Worm (Caenorhabditis elegans) whole organism, L3 larva: ENCODE measurements around the gene Y42G9A.2.

Source experiments
- R02D3.7 ChIP-seq: fragments of 150-350 bp; optimal IDR thresholded peaks from 2 replicates; lab custom pipeline; 2014; ENCODE audit warnings: missing biosample characterization, missing genetic modification characterization
- ZK546.5 ChIP-seq: sonication (generic microtip); optimal IDR thresholded peaks from 2 replicates; lab custom pipeline; 2017; ENCODE audit warnings: missing biosample characterization, missing genetic modification characterization
- aly-2 ChIP-seq: fragments of 150-350 bp; optimal IDR thresholded peaks from 2 replicates; lab custom pipeline; 2014; ENCODE audit warnings: missing biosample characterization, missing genetic modification characterization
- ama-1 ChIP-seq: fragments of 150-350 bp; optimal IDR thresholded peaks from 2 replicates; lab custom pipeline; 2018
- ceh-16 ChIP-seq: sonication (generic microtip); optimal IDR thresholded peaks from 2 replicates; lab custom pipeline; 2017; ENCODE audit warnings: missing biosample characterization, missing genetic modification characterization
- ceh-28 ChIP-seq: fragments of 150-350 bp; optimal IDR thresholded peaks from 2 replicates; lab custom pipeline; 2014; ENCODE audit warnings: missing biosample characterization, missing genetic modification reagents, missing genetic modification characterization
- ceh-82 ChIP-seq: fragments of 150-350 bp; optimal IDR thresholded peaks from 2 replicates; lab custom pipeline; 2014; ENCODE audit warnings: missing biosample characterization, missing genetic modification characterization
- ceh-9 ChIP-seq: sonication (generic microtip); optimal IDR thresholded peaks from 2 replicates; lab custom pipeline; 2018; ENCODE audit warnings: missing biosample characterization, missing genetic modification characterization
- daf-12 ChIP-seq: fragments of 150-350 bp; optimal IDR thresholded peaks from 2 replicates; lab custom pipeline; 2014; ENCODE audit warnings: missing biosample characterization, missing genetic modification reagents, missing genetic modification characterization
- egl-27 ChIP-seq: sonication (generic microtip); optimal IDR thresholded peaks from 4 replicates; lab custom pipeline; 2017; ENCODE audit warnings: missing biosample characterization, missing genetic modification reagents, missing genetic modification characterization
- egl-5 ChIP-seq: fragments of 150-350 bp; optimal IDR thresholded peaks from 2 replicates; lab custom pipeline; 2017; ENCODE audit warnings: missing biosample characterization, missing genetic modification reagents, missing genetic modification characterization, inconsistent platforms
- elt-1 ChIP-seq: fragments of 150-350 bp; optimal IDR thresholded peaks from 2 replicates; lab custom pipeline; 2014; ENCODE audit warnings: missing biosample characterization, missing genetic modification characterization
- elt-2 ChIP-seq: sonication (generic microtip); optimal IDR thresholded peaks from 2 replicates; lab custom pipeline; 2016; ENCODE audit warnings: missing genetic modification reagents, mild to moderate bottlenecking, missing genetic modification characterization, missing compliant biosample characterization
- elt-3 ChIP-seq, 3 experiments: fragments of 150-350 bp in 1 of 3; sonication (generic microtip) in 2 of 3; optimal IDR thresholded peaks; 2 replicates in 2 of 3; 4 replicates in 1 of 3; lab custom pipeline; 2014 to 2017; ENCODE audit warnings: missing biosample characterization in 3 of 3, missing genetic modification characterization in 3 of 3
- eor-1 ChIP-seq, 2 experiments: fragments of 150-350 bp; optimal IDR thresholded peaks; 2 replicates each; lab custom pipeline; 2014 to 2018; ENCODE audit warnings: missing biosample characterization in 2 of 2, missing genetic modification characterization in 2 of 2
- fkh-10 ChIP-seq: sonication (generic microtip); optimal IDR thresholded peaks from 2 replicates; lab custom pipeline; 2017; ENCODE audit warnings: missing biosample characterization, missing genetic modification reagents, missing genetic modification characterization
- fkh-2 ChIP-seq: fragments of 150-350 bp; optimal IDR thresholded peaks from 2 replicates; lab custom pipeline; 2014; ENCODE audit warnings: missing biosample characterization, missing genetic modification reagents, missing genetic modification characterization
- fos-1 ChIP-seq: fragments of 150-350 bp; optimal IDR thresholded peaks from 2 replicates; lab custom pipeline; 2014; ENCODE audit warnings: missing biosample characterization, missing genetic modification characterization
- hmg-11 ChIP-seq: sonication (generic microtip); optimal IDR thresholded peaks from 2 replicates; lab custom pipeline; 2016; ENCODE audit warnings: missing genetic modification characterization, missing compliant biosample characterization
- lin-15B ChIP-seq: fragments of 150-350 bp; optimal IDR thresholded peaks from 2 replicates; lab custom pipeline; 2014; ENCODE audit warnings: missing biosample characterization, missing genetic modification characterization
- lin-39 ChIP-seq: fragments of 150-350 bp; optimal IDR thresholded peaks from 2 replicates; lab custom pipeline; 2018; ENCODE audit warnings: missing biosample characterization, missing genetic modification reagents, missing genetic modification characterization
- nhr-11 ChIP-seq: fragments of 150-350 bp; optimal IDR thresholded peaks from 2 replicates; lab custom pipeline; 2014; ENCODE audit warnings: missing biosample characterization, missing genetic modification characterization
- nhr-12 ChIP-seq: fragments of 150-350 bp; optimal IDR thresholded peaks from 2 replicates; lab custom pipeline; 2014; ENCODE audit warnings: missing biosample characterization, missing genetic modification characterization
- nhr-23 ChIP-seq: fragments of 150-350 bp; optimal IDR thresholded peaks from 2 replicates; lab custom pipeline; 2014; ENCODE audit warnings: missing biosample characterization, missing genetic modification reagents, missing genetic modification characterization
- nhr-237 ChIP-seq: fragments of 150-350 bp; optimal IDR thresholded peaks from 2 replicates; lab custom pipeline; 2014; ENCODE audit warnings: missing biosample characterization, missing genetic modification characterization
- nhr-25 ChIP-seq: sonication (generic microtip); optimal IDR thresholded peaks from 2 replicates; lab custom pipeline; 2017; ENCODE audit warnings: missing biosample characterization, missing genetic modification characterization
- nhr-28 ChIP-seq: fragments of 150-350 bp; optimal IDR thresholded peaks from 2 replicates; lab custom pipeline; 2014; ENCODE audit warnings: missing biosample characterization, missing genetic modification characterization
- nhr-67 ChIP-seq: fragments of 150-350 bp; optimal IDR thresholded peaks from 2 replicates; lab custom pipeline; 2014; ENCODE audit warnings: missing biosample characterization, missing genetic modification characterization
- nhr-76 ChIP-seq: fragments of 150-350 bp; sonication (generic microtip); optimal IDR thresholded peaks from 5 replicates; lab custom pipeline; 2014; ENCODE audit warnings: missing biosample characterization, missing genetic modification characterization
- nhr-77 ChIP-seq: fragments of 150-350 bp; optimal IDR thresholded peaks from 2 replicates; lab custom pipeline; 2014; ENCODE audit warnings: missing biosample characterization, missing genetic modification characterization
- pha-4 ChIP-seq: fragments of 150-350 bp; optimal IDR thresholded peaks from 2 replicates; lab custom pipeline; 2014; ENCODE audit warnings: missing biosample characterization, missing genetic modification reagents, missing genetic modification characterization
- pqm-1 ChIP-seq: fragments of 150-350 bp; optimal IDR thresholded peaks from 2 replicates; lab custom pipeline; 2017; ENCODE audit warnings: missing biosample characterization, missing genetic modification characterization, inconsistent platforms
- sea-2 ChIP-seq: fragments of 150-350 bp; sonication (generic microtip); optimal IDR thresholded peaks from 4 replicates; lab custom pipeline; 2014; ENCODE audit warnings: missing biosample characterization, missing genetic modification reagents, missing genetic modification characterization
- snpc-4 ChIP-seq: fragments of 150-350 bp; optimal IDR thresholded peaks from 2 replicates; lab custom pipeline; 2014; ENCODE audit warnings: missing biosample characterization, missing genetic modification characterization
- tbx-2 ChIP-seq: sonication (generic microtip); optimal IDR thresholded peaks from 2 replicates; lab custom pipeline; 2016; ENCODE audit warnings: mild to moderate bottlenecking, missing genetic modification characterization, missing compliant biosample characterization
- unc-39 ChIP-seq: sonication (generic microtip); optimal IDR thresholded peaks from 4 replicates; lab custom pipeline; 2017; ENCODE audit warnings: missing biosample characterization, missing genetic modification characterization
- unc-62 ChIP-seq: fragments of 150-350 bp; sonication (generic microtip); optimal IDR thresholded peaks from 4 replicates; lab custom pipeline; 2014; ENCODE audit warnings: missing biosample characterization, missing genetic modification reagents, missing genetic modification characterization
- ztf-11 ChIP-seq: fragments of 150-350 bp; optimal IDR thresholded peaks from 2 replicates; lab custom pipeline; 2014; ENCODE audit warnings: missing biosample characterization, missing genetic modification characterization
- ztf-4 ChIP-seq: fragments of 150-350 bp; optimal IDR thresholded peaks from 2 replicates; lab custom pipeline; 2014; ENCODE audit warnings: missing biosample characterization, missing genetic modification characterization

Y42G9A.2 gene

DNA sequence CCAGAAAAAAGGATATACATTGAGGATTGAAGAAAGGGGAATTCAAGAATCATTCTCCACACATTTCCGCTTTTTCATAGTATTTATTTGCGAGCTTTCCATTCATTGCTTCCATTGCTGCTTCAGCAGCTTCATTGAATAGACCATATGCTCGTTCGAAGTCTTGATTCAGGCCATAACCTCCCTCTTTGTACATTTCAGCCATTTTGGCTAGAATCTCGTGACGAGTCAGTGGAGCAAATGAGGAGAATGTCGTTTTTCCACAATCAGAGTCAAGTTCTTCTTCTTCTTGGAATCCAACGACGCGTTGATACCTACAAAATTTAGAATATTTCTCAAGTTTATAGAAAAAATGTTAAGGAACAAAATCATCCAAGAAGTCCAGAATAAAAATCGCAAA is 17.3 kb downstream of the Y42G9A.2 start:
- no peak for TF ChIP-seq ztf-4
- TF ChIP-seq ama-1 (lab: Kevin White, UChicago) = peak; percentile 73

DNA sequence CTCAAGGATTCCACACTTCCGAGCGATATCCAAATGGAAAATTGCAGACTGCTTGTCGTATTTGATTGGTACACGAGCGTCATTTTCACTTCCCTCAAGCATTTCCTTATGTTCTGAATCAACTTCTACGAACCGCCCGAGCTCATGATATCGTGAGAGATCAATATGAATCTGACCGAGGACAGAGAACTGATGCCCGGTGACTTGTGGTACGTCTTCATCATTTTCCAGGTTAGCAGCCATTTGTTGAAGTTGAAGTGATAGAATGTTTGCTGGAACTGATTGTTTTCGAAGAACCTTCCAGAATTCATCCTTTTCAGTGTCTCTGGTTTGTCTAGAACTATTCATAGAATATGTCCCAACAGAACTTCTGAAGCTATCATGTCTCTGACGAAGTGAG is 18.6 kb downstream of the Y42G9A.2 start:
- no peak for TF ChIP-seq ztf-11 (tag; lab: Kevin White, UChicago)
- no peak for TF ChIP-seq pqm-1 (tag; lab: Kevin White, UChicago)
- no peak for TF ChIP-seq elt-3 (tag; optimal IDR thresholded peaks at IDR 0.05; lab: Kevin White, UChicago)
- TF ChIP-seq egl-27 (tag; lab: Kevin White, UChicago) = no peak
- TF ChIP-seq nhr-67 (tag; lab: Kevin White, UChicago) = no peak
- TF ChIP-seq fos-1 (tag; lab: Kevin White, UChicago) = no peak
- no peak for TF ChIP-seq nhr-237
- TF ChIP-seq ceh-9 (tag; lab: Kevin White, UChicago) = no peak
- TF ChIP-seq nhr-76 (tag; lab: Kevin White, UChicago) = no peak
- no peak for TF ChIP-seq ztf-4
- no peak for TF ChIP-seq nhr-12 (tag; lab: Kevin White, UChicago)
- no peak for TF ChIP-seq daf-12 (tag; lab: Kevin White, UChicago)
- TF ChIP-seq ZK546.5 (tag; lab: Kevin White, UChicago) = no peak
- no peak for TF ChIP-seq egl-5 (tag; lab: Kevin White, UChicago)
- TF ChIP-seq nhr-28 = no peak
- TF ChIP-seq elt-1 (tag; lab: Kevin White, UChicago) = no peak
- TF ChIP-seq ama-1 (lab: Kevin White, UChicago) = no peak
- no peak for TF ChIP-seq fkh-10 (GFP tag; lab: Kevin White, UChicago)
- no peak for TF ChIP-seq nhr-25 (tag; lab: Kevin White, UChicago)
- no peak for TF ChIP-seq fkh-2 (tag; lab: Kevin White, UChicago)
- TF ChIP-seq, all 47 proteins: peak for 0

DNA sequence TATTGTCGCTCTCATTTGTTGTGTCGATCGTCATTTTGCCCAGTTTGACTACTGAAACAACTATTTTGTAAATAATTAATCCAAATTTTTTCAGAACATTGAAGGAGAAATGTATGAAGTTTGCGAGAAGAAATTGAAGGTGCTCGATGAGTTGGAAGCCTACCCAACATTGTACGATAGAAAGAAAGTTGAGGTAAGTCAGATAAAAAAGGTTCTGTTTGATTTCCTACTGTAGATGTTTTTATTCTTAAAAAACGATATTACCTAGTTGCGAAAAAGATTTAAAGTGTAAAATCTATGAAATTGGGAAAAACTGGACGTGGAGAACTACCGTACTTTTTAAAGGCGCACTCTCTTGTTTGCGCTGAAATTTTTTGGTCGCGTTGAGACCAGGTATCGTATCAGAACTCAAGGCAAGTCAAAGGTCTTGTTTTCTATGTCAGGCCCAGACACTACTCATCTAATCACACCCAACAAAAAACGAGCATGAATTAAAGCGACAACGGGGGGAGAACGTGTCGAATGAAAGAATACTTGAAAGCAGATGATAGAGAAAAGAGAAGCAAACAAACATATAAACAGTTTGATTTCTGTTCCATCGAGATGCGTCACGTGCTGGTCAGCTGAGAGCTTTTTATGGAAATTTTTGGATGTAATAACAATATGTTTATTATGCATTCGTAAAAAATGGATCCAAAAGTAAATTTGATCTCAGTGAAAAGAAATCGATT is 20.7 kb downstream of the Y42G9A.2 start, which contains the start of gene efk-1:
efk-1 (minus strand) TSS at position 51 of the 731 bp plus-strand sequence.
- TF ChIP-seq snpc-4 = no peak
- no peak for TF ChIP-seq nhr-12 (tag; lab: Kevin White, UChicago)
- no peak for TF ChIP-seq R02D3.7
- no peak for TF ChIP-seq elt-3 (tag; optimal IDR thresholded peaks at IDR 0.05; lab: Kevin White, UChicago)
- TF ChIP-seq pqm-1 (tag; lab: Kevin White, UChicago) = peak; percentile 77
- no peak for TF ChIP-seq ztf-11 (tag; lab: Kevin White, UChicago)
- TF ChIP-seq egl-27 (tag; lab: Kevin White, UChicago) = no peak
- TF ChIP-seq nhr-77 (tag; lab: Kevin White, UChicago) = no peak
- TF ChIP-seq ztf-4 = no peak
- TF ChIP-seq ama-1 (lab: Kevin White, UChicago) = peak; percentile 85
- TF ChIP-seq nhr-11 (tag; lab: Kevin White, UChicago) = no peak
- TF ChIP-seq sea-2 (GFP tag; lab: Kevin White, UChicago) = no peak
- no peak for TF ChIP-seq eor-1 (tag; optimal IDR thresholded peaks at IDR 0.05; lab: Kevin White, UChicago)
- no peak for TF ChIP-seq aly-2 (tag; lab: Kevin White, UChicago)
- TF ChIP-seq ZK546.5 (tag; lab: Kevin White, UChicago) = no peak
- TF ChIP-seq nhr-23 (tag; lab: Kevin White, UChicago) = no peak
- no peak for TF ChIP-seq fkh-2 (tag; lab: Kevin White, UChicago)
- TF ChIP-seq unc-62 (GFP tag; lab: Kevin White, UChicago) = no peak
- no peak for TF ChIP-seq lin-39 (tag; lab: Kevin White, UChicago)
- TF ChIP-seq ceh-28 (tag; lab: Kevin White, UChicago) = no peak
- peak; percentile 66 for TF ChIP-seq elt-2
- no peak for TF ChIP-seq hmg-11
- no peak for TF ChIP-seq fkh-10 (GFP tag; lab: Kevin White, UChicago)
- TF ChIP-seq nhr-67 (tag; lab: Kevin White, UChicago) = no peak
- no peak for TF ChIP-seq ceh-82 (tag; lab: Kevin White, UChicago)
- TF ChIP-seq pha-4 (tag; lab: Kevin White, UChicago) = peak; percentile 53
- TF ChIP-seq lin-15B (tag; lab: Kevin White, UChicago) = no peak
- TF ChIP-seq ceh-16 (tag; lab: Kevin White, UChicago) = no peak
- no peak for TF ChIP-seq tbx-2
- no peak for TF ChIP-seq unc-39 (tag; lab: Kevin White, UChicago)
